Worm (Caenorhabditis elegans) whole organism, late embryonic: ENCODE results near the gene M163.22.

Source experiments
- ama-1 ChIP-seq: fragments of 150-350 bp; optimal IDR thresholded peaks from 2 replicates; lab custom pipeline; 2014
- dmd-4 ChIP-seq: sonication (generic microtip); optimal IDR thresholded peaks from 2 replicates; lab custom pipeline; 2016; ENCODE audit warnings: borderline replicate concordance, missing genetic modification characterization, missing compliant biosample characterization
- fkh-6 ChIP-seq: sonication (generic microtip); optimal IDR thresholded peaks from 2 replicates; lab custom pipeline; 2016; ENCODE audit warnings: missing genetic modification characterization, missing compliant biosample characterization
- nhr-11 ChIP-seq: fragments of 150-350 bp; optimal IDR thresholded peaks from 2 replicates; lab custom pipeline; 2014; ENCODE audit warnings: missing biosample characterization, missing genetic modification characterization
- rnt-1 ChIP-seq: sonication (generic microtip); optimal IDR thresholded peaks from 2 replicates; lab custom pipeline; 2016; ENCODE audit warnings: missing genetic modification characterization, missing compliant biosample characterization
- unc-3 ChIP-seq, 2 experiments: fragments of 200-800 bp in 1 of 2; sonication (Bioruptor generic) in 1 of 2; sonication (generic microtip) in 1 of 2; conservative IDR thresholded peaks in 1 of 2; optimal IDR thresholded peaks in 1 of 2; 2 replicates each; pipeline versions ENCODE4 v1.3.6 to Lab custom; 2016 to 2022; ENCODE audit warnings: missing compliant biosample characterization in 2 of 2, missing genetic modification characterization in 2 of 2, missing genetic modification reagents in 1 of 2
- unc-55 ChIP-seq: sonication (generic microtip); optimal IDR thresholded peaks from 2 replicates; lab custom pipeline; 2017; ENCODE audit warnings: missing biosample characterization, missing genetic modification reagents, missing genetic modification characterization
- zip-5 ChIP-seq: sonication (generic microtip); optimal IDR thresholded peaks from 2 replicates; lab custom pipeline; 2016; ENCODE audit warnings: missing genetic modification characterization, missing compliant biosample characterization

DNA sequence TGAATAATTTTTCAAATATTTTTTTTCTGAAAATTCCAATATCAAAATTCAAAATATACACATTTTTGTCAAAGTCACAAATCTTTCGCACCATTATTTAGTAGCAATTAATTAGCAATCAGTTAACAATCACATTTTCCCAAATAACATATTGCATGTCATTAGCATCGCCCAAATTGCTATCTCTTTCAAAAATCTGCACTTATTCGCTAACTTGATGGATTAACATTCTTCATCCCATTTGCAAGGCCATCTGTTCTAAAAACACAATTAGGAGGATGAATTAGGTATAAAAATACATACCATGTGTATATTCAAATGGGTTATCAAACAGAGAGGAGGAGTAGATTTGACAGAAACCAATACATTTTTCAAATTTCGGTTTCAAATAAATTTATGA, 21.6 kb downstream of the M163.22 start:
- TF ChIP-seq ama-1 (no peak), dmd-4 (tag; lab: Kevin White, UChicago) (no peak), zip-5 (tag; lab: Kevin White, UChicago) (no peak), unc-55 (GFP tag; lab: Kevin White, UChicago) (no peak), fkh-6 (tag; lab: Kevin White, UChicago) (no peak), nhr-11 (tag; lab: Kevin White, UChicago) (no peak), rnt-1 (tag; lab: Kevin White, UChicago) (no peak), unc-3 (GFP tag; conservative IDR thresholded peaks at IDR 0.05; lab: Robert Waterston, UW) (no peak), unc-3 (tag; optimal IDR thresholded peaks at IDR 0.05; lab: Kevin White, UChicago) (no peak)
